Fruit fly (Drosophila melanogaster): Measurements from ENCODE around the gene CG13856.
A peak's percentile ranks its signal among the peaks of the same experiment; 100 is the strongest.

CG13856 gene

DNA sequence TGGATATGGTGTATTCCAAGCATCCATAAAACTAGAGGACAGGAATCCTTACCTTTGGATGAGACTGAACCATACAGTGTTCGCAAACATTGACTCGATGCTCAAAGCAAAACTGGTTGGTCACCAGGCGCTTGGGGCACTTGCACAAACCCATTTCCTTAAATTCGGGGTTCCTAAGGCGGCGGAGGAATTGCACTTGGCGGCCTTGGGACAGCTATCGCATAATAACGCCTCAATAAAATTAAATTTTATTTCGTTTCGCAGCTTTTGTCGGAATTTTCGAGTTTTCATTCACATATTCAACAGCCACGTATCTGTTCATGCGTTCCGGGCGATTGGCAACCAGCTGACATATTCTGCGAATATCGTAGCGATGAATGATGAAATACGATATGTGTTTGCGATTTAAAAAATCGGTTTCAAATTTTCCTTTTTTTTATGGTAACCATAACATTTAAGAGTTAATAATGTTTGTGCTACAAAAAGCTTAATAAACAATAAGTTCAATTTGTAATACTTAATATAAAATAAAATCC is 36.7 kb upstream of the CG13856 start, which contains the start of gene CG5382:
Gene CG5382, minus strand, starts transcription at position 324 of the 536 bp plus-strand sequence.
- TF ChIP-seq CG9705 (GFP tag; optimal IDR thresholded peaks at IDR 0.05) (no peak), sage (GFP tag; optimal IDR thresholded peaks at IDR 0.05) (peak; percentile 39), jim (GFP tag; optimal IDR thresholded peaks at IDR 0.05) (no peak), Myc (optimal IDR thresholded peaks at IDR 0.05) (peak; percentile 48), usp (GFP tag; optimal IDR thresholded peaks at IDR 0.05) (no peak), Vsx2 (GFP tag; optimal IDR thresholded peaks at IDR 0.05; ENCODE audit: partially characterized antibody) (peak; percentile 97), Dif (GFP tag; optimal IDR thresholded peaks at IDR 0.05; ENCODE audit: partially characterized antibody) (peak; percentile 85), rgr (GFP tag; optimal IDR thresholded peaks at IDR 0.05) (no peak), psq (GFP tag; optimal IDR thresholded peaks at IDR 0.05) (no peak), dl (GFP tag; optimal IDR thresholded peaks at IDR 0.05; ENCODE audit: insufficient read depth in 1 of 2, partially characterized antibody in 2 of 2) (no peak), lola (GFP tag; optimal IDR thresholded peaks at IDR 0.05) (no peak), GATAd (GFP tag; optimal IDR thresholded peaks at IDR 0.05) (no peak), brk (GFP tag; optimal IDR thresholded peaks at IDR 0.05) (no peak), tai (GFP tag; optimal IDR thresholded peaks at IDR 0.05) (no peak)

DNA sequence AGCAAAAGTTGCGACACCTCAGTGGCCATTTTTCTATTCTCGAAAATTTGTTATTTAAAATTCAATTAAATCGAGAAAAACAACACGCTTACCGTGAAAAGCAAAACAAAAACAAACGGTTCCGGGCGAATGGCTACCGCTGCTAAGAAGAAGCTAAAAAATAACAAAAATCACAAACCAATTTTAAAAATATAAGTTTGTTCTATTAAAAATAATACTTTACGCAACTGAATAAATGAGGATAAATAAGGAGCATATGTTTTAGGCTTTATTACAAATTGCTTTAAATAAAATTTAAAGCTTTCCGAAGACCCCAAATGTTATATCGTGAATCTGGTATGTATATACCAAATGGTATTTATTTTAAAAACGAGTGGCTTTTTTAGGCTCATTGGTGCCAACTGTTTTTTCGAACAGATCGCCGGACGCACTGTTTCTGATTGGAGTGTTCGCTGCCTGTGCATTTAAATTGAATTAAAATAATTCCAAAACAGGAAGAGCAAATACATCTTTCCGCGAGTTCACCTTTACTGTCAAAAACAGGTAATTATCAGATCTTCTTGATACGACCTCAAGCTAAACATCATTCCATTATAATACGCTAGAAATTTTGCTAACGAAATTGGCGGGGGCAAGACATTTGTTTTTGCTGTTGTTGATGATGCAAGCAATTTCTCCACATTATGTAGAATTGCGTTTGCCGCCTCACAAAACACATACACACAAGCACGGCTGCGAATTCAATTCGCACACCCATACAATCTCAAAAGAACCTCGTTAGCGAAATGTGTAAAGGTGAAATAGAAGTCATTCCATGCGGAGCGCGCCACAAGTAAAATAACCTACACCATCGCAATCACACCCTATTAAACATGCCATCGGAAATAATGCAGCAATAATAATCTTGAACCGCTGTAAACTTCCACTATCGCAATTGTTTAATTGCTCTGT is 35.1 kb upstream of the CG13856 start, which contains the start of the genes Polr3F and PyK:
Gene Polr3F, minus strand, starts transcription at position 248 of the 951 bp plus-strand sequence.
Gene PyK, plus strand, starts transcription at position 411 of the 951 bp plus-strand sequence.
- TF ChIP-seq woc (GFP tag; optimal IDR thresholded peaks at IDR 0.05) (no peak), CG9705 (GFP tag; optimal IDR thresholded peaks at IDR 0.05) (peak; percentile 12), ey (GFP tag; optimal IDR thresholded peaks at IDR 0.05) (peak; percentile 28), dsf (GFP tag; optimal IDR thresholded peaks at IDR 0.05; ENCODE audit: borderline replicate concordance) (peak; percentile 53), OdsH (GFP tag; optimal IDR thresholded peaks at IDR 0.05) (peak; percentile 14), dl (GFP tag; optimal IDR thresholded peaks at IDR 0.05; ENCODE audit: insufficient read depth in 1 of 2, partially characterized antibody in 2 of 2) (no peak), rgr (GFP tag; optimal IDR thresholded peaks at IDR 0.05) (peak; percentile 8), pan (optimal IDR thresholded peaks at IDR 0.05) (no peak), Abd-B (GFP tag; optimal IDR thresholded peaks at IDR 0.05) (no peak), Jra (GFP tag; optimal IDR thresholded peaks at IDR 0.05) (peak; percentile 19), HLH106 (tag; optimal IDR thresholded peaks at IDR 0.05) (peak; percentile 28), foxo (GFP tag; optimal IDR thresholded peaks at IDR 0.05) (peak in 1 of 2 experiments; percentile 42), Mio (GFP tag; optimal IDR thresholded peaks at IDR 0.05) (no peak), Rel (GFP tag; optimal IDR thresholded peaks at IDR 0.05) (no peak), Rel (tag; optimal IDR thresholded peaks at IDR 0.05) (peak; percentile 10), h (GFP tag; optimal IDR thresholded peaks at IDR 0.05) (peak; percentile 46), Sp1 (GFP tag; optimal IDR thresholded peaks at IDR 0.05) (peak; percentile 31), Myc (optimal IDR thresholded peaks at IDR 0.05) (peak; percentile 0), Hnf4 (GFP tag; optimal IDR thresholded peaks at IDR 0.05) (peak; percentile 37), Hr78 (GFP tag; optimal IDR thresholded peaks at IDR 0.05) (no peak), sv (GFP tag; optimal IDR thresholded peaks at IDR 0.05) (peak; percentile 50), brk (GFP tag; optimal IDR thresholded peaks at IDR 0.05) (no peak), Vsx2 (GFP tag; optimal IDR thresholded peaks at IDR 0.05; ENCODE audit: partially characterized antibody) (no peak)

DNA sequence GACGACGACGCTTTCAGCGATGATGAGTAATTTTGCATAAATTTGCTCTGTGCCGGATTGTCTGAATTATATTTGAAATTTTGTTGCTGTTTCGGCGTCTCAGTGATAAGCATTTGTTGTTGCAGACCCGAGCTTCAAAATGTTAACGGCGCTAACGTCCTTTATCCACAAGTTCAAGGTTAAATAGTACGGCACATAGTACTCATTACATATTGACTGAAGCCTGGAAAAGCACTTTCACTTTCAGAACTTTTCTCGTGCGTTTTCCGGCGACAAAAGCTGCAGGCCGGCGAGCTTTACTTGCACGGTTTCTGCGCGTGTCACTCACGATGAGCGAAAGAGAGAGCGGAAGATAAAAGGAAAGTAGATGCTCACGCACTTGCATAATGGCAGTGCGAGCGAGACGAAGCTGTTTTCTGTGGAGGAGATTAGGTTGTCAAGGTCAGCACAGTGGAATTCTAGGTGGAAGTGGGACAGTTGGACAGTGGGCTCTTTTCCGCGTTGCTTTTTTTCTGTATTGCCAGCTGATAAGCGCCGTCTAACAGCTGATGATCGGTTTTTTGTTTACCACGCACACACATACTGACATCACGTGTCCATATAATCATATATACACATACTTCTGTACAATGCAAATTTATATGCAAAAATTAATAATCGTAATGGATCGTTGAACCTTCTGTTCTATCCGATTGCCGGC is 34.2 kb upstream of the CG13856 start:
- TF ChIP-seq psq (GFP tag; optimal IDR thresholded peaks at IDR 0.05) (no peak), HLH106 (tag; optimal IDR thresholded peaks at IDR 0.05) (no peak), OdsH (GFP tag; optimal IDR thresholded peaks at IDR 0.05) (no peak)

DNA sequence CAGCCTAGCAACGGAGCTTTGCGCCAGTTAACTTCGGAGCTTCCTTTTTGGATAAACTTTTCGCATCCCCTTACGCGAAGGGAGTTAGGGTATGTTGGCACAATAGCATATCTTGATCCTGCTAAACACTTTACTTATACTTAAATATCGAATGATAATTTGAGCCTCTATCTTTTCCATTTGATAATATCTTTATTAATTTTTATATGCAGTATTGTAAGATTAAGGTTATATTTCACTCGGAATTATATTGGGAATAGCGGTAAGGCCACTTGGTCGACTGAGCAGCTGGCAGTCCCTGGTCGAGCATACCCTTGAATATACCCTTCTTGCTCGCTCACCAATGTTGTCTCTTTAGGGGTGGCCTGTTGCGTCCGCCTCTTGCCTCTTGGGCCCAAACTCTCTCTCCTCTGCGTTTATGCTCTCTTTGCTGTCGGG is 33.7 kb upstream of the CG13856 start:
- TF ChIP-seq Sp1 (GFP tag; optimal IDR thresholded peaks at IDR 0.05) (peak; percentile 60), foxo (GFP tag; optimal IDR thresholded peaks at IDR 0.05) (peak in 1 of 2 experiments; percentile 79), sv (GFP tag; optimal IDR thresholded peaks at IDR 0.05) (peak; percentile 78), br (GFP tag; optimal IDR thresholded peaks at IDR 0.05) (peak; percentile 74), woc (GFP tag; optimal IDR thresholded peaks at IDR 0.05) (peak; percentile 74), Dfd (GFP tag; optimal IDR thresholded peaks at IDR 0.05) (no peak), sage (GFP tag; optimal IDR thresholded peaks at IDR 0.05) (peak; percentile 30), dl (GFP tag; optimal IDR thresholded peaks at IDR 0.05; ENCODE audit: insufficient read depth in 1 of 2, partially characterized antibody in 2 of 2) (no peak), ey (GFP tag; optimal IDR thresholded peaks at IDR 0.05) (peak; percentile 60), jim (GFP tag; optimal IDR thresholded peaks at IDR 0.05) (no peak), Mio (GFP tag; optimal IDR thresholded peaks at IDR 0.05) (no peak), fru (GFP tag; optimal IDR thresholded peaks at IDR 0.05) (peak; percentile 83), Hr83 (GFP tag; optimal IDR thresholded peaks at IDR 0.05; ENCODE audit: poor library complexity, severe bottlenecking) (no peak), OdsH (GFP tag; optimal IDR thresholded peaks at IDR 0.05) (peak; percentile 69), Vsx2 (GFP tag; optimal IDR thresholded peaks at IDR 0.05; ENCODE audit: partially characterized antibody) (no peak), Hnf4 (GFP tag; optimal IDR thresholded peaks at IDR 0.05) (no peak), psq (GFP tag; optimal IDR thresholded peaks at IDR 0.05) (peak; percentile 67), HLH106 (tag; optimal IDR thresholded peaks at IDR 0.05) (peak; percentile 48), CG9705 (GFP tag; optimal IDR thresholded peaks at IDR 0.05) (no peak), h (GFP tag; optimal IDR thresholded peaks at IDR 0.05) (peak; percentile 57), rgr (GFP tag; optimal IDR thresholded peaks at IDR 0.05) (peak; percentile 69)

All from whole organism, wandering third instar larva.